Worm (Caenorhabditis elegans): ENCODE results near the gene C25H3.10.

The C25H3.10 gene

ce11 chrII:5654215-5654614, 44.6 kb downstream of the C25H3.10 start, which contains the start of gene F59E12.1:
F59E12.1 (plus strand) TSS chrII:5654515.
- no peak for TF ChIP-seq ceh-22 (tag; optimal IDR thresholded peaks at IDR 0.05)
- no peak for TF ChIP-seq unc-42 (tag; optimal IDR thresholded peaks at IDR 0.05)
- no peak for TF ChIP-seq Y22D7AL.16 (tag; optimal IDR thresholded peaks at IDR 0.05)
- TF ChIP-seq unc-86 (tag; optimal IDR thresholded peaks at IDR 0.05) = no peak
- no peak for TF ChIP-seq elt-2 (tag; optimal IDR thresholded peaks at IDR 0.05)
- no peak for TF ChIP-seq dmd-4 (tag; optimal IDR thresholded peaks at IDR 0.05; ENCODE audit: borderline replicate concordance)
- TF ChIP-seq hlh-30 (tag; optimal IDR thresholded peaks at IDR 0.05; ENCODE audit: insufficient read depth) = no peak
- TF ChIP-seq gmeb-2 (tag; optimal IDR thresholded peaks at IDR 0.05) = no peak
- no peak for TF ChIP-seq hlh-15 (tag; optimal IDR thresholded peaks at IDR 0.05)
- no peak for TF ChIP-seq odd-2 (tag; optimal IDR thresholded peaks at IDR 0.05)

DNA sequence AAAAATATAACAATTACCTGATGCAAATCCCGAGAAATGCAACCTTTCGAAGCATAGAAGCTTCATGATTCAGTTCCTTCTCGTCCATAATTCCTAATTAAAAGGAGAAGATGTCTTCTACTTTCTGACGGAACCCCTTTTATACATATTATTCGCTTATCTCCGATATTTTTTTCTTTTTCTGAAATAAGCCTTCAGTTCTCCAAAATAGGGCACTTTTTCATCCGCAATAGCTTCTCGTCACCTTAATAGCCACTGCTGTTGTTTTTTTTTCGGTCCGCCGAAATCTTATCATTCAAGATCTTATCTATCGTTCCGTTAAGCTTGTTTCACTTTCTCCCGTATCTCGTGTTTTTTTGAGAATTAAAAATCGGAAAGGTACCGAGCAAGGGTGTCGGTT, 46.4 kb downstream of the C25H3.10 start, which contains the start of gene bli-2:
bli-2 (minus strand) TSS at position 101 of the 400 bp plus-strand sequence.
- TF ChIP-seq hlh-6 (tag; optimal IDR thresholded peaks at IDR 0.05) = no peak
- TF ChIP-seq ztf-16 (tag; optimal IDR thresholded peaks at IDR 0.05) = no peak
- TF ChIP-seq elt-4 (tag; optimal IDR thresholded peaks at IDR 0.05) = no peak
- no peak for TF ChIP-seq ref-2 (tag; optimal IDR thresholded peaks at IDR 0.05)
- no peak for TF ChIP-seq ttx-3 (tag; optimal IDR thresholded peaks at IDR 0.05)
- TF ChIP-seq ceh-22 (tag; optimal IDR thresholded peaks at IDR 0.05) = no peak
- TF ChIP-seq fax-1 (tag; optimal IDR thresholded peaks at IDR 0.05) = no peak
- TF ChIP-seq ceh-24 (tag; optimal IDR thresholded peaks at IDR 0.05) = no peak
- no peak for TF ChIP-seq unc-3 (GFP tag; conservative IDR thresholded peaks at IDR 0.05)
- TF ChIP-seq unc-3 (tag; optimal IDR thresholded peaks at IDR 0.05) = no peak
- TF ChIP-seq unc-42 (tag; optimal IDR thresholded peaks at IDR 0.05) = no peak
- TF ChIP-seq T23F11.4 (GFP tag; optimal IDR thresholded peaks at IDR 0.05) = no peak
- TF ChIP-seq pqm-1 (tag; optimal IDR thresholded peaks at IDR 0.05) = no peak
- TF ChIP-seq odd-2 (tag; optimal IDR thresholded peaks at IDR 0.05) = no peak
- no peak for TF ChIP-seq npax-4 (tag; optimal IDR thresholded peaks at IDR 0.05)
- no peak for TF ChIP-seq nhr-11 (tag; optimal IDR thresholded peaks at IDR 0.05)
- no peak for TF ChIP-seq ceh-31 (tag; optimal IDR thresholded peaks at IDR 0.05)
- no peak for TF ChIP-seq unc-86 (tag; optimal IDR thresholded peaks at IDR 0.05)
- no peak for TF ChIP-seq F13H6.1 (tag; optimal IDR thresholded peaks at IDR 0.05)

- TF ChIP-seq sox-4 (tag; optimal IDR thresholded peaks at IDR 0.05) (no peak), tbx-7 (tag; optimal IDR thresholded peaks at IDR 0.05) (no peak), nfya-1 (tag; optimal IDR thresholded peaks at IDR 0.05) (no peak), eyg-1 (tag; optimal IDR thresholded peaks at IDR 0.05) (no peak)
Measured at ce11 chrII:5651426-5651825, 47.3 kb downstream of the C25H3.10 start.

- peak; percentile 38 for TF ChIP-seq ref-2 (tag; optimal IDR thresholded peaks at IDR 0.05)
- TF ChIP-seq K09A11.1 (tag; optimal IDR thresholded peaks at IDR 0.05; ENCODE audit: insufficient read depth) = no peak
- peak; percentile 11 for TF ChIP-seq tbx-7 (tag; optimal IDR thresholded peaks at IDR 0.05)
- TF ChIP-seq odd-2 (tag; optimal IDR thresholded peaks at IDR 0.05) = no peak
- no peak for TF ChIP-seq ama-1 (optimal IDR thresholded peaks at IDR 0.05)
- peak; percentile 78 for TF ChIP-seq ceh-2 (tag; optimal IDR thresholded peaks at IDR 0.05)
- TF ChIP-seq ceh-45 (GFP tag; IDR thresholded peaks at IDR 0.05) = no peak
- peak; percentile 66 for TF ChIP-seq C08G9.2 (tag; optimal IDR thresholded peaks at IDR 0.05)
- TF ChIP-seq sdc-2 (tag; optimal IDR thresholded peaks at IDR 0.05) = no peak
- no peak for TF ChIP-seq fkh-6 (tag; optimal IDR thresholded peaks at IDR 0.05)
- TF ChIP-seq elt-4 (tag; optimal IDR thresholded peaks at IDR 0.05) = no peak
- TF ChIP-seq nhr-11 (tag; optimal IDR thresholded peaks at IDR 0.05) = no peak
- peak; percentile 20 for TF ChIP-seq zip-5 (tag; optimal IDR thresholded peaks at IDR 0.05)
- no peak for TF ChIP-seq elt-2 (tag; optimal IDR thresholded peaks at IDR 0.05)
- peak; percentile 72 for TF ChIP-seq rnt-1 (tag; optimal IDR thresholded peaks at IDR 0.05)
- TF ChIP-seq K02D7.2 (tag; optimal IDR thresholded peaks at IDR 0.05) = no peak
- peak; percentile 28 for TF ChIP-seq ceh-48 (tag; optimal IDR thresholded peaks at IDR 0.05)
- TF ChIP-seq lin-11 (tag; optimal IDR thresholded peaks at IDR 0.05) = no peak
- TF ChIP-seq nfya-1 (tag; optimal IDR thresholded peaks at IDR 0.05) = peak; percentile 54
- TF ChIP-seq hlh-8 (tag; optimal IDR thresholded peaks at IDR 0.05) = no peak
- TF ChIP-seq ztf-16 (tag; optimal IDR thresholded peaks at IDR 0.05) = no peak
- peak; percentile 83 for TF ChIP-seq ets-4 (tag; optimal IDR thresholded peaks at IDR 0.05)
- no peak for TF ChIP-seq pha-2 (tag; optimal IDR thresholded peaks at IDR 0.05)
- TF ChIP-seq F13H6.1 (tag; optimal IDR thresholded peaks at IDR 0.05) = peak; percentile 20
- no peak for TF ChIP-seq ttx-3 (tag; optimal IDR thresholded peaks at IDR 0.05)
- no peak for TF ChIP-seq Y22D7AL.16 (tag; optimal IDR thresholded peaks at IDR 0.05)
- no peak for TF ChIP-seq mec-3 (tag; optimal IDR thresholded peaks at IDR 0.05; ENCODE audit: borderline replicate concordance)
Measured at ce11 chrII:5649236-5650004, 49.3 kb downstream of the C25H3.10 start, which contains the start of the genes sam-4, F59E12.17 and zyg-1. sam-4 (minus strand) TSS chrII:5649286. F59E12.17 (minus strand) TSS chrII:5649470. zyg-1 (plus strand) TSS chrII:5649748.
